Fruit fly (Drosophila melanogaster) whole organism, embryonic: Measurements from ENCODE around the gene CAH6.

ENCODE experiments used
- CG2712 ChIP-seq: fragments of 200-800 bp; optimal IDR thresholded peaks from 3 replicates; lab custom pipeline; 2019; ENCODE audit warnings: missing biosample characterization, mild to moderate bottlenecking, missing genetic modification characterization, moderate library complexity
- CG4854 ChIP-seq: fragments of 200-800 bp; sonication (Bioruptor generic); optimal IDR thresholded peaks from 2 replicates; lab custom pipeline; 2016; ENCODE audit warnings: missing biosample characterization, missing genetic modification characterization, inconsistent platforms
- NC2α ChIP-seq: fragments of 200-800 bp; sonication (Bioruptor generic); optimal IDR thresholded peaks from 2 replicates; lab custom pipeline; 2016; ENCODE audit warnings: missing biosample characterization, missing genetic modification characterization
- ara ChIP-seq: fragments of 200-800 bp; sonication (Bioruptor generic); IDR thresholded peaks from 2 replicates; pipeline ENCODE4 v1.3.6; 2022; ENCODE audit warnings: missing biosample characterization, missing genetic modification characterization
- ci ChIP-seq: fragments of 200-800 bp; sonication (Bioruptor generic); IDR thresholded peaks from 3 replicates; pipeline ENCODE4 v1.3.6; 2022; ENCODE audit warnings: missing biosample characterization, missing genetic modification characterization
- seq ChIP-seq: fragments of 200-800 bp; sonication (Bioruptor generic); IDR thresholded peaks from 2 replicates; pipeline ENCODE4 v1.3.6; 2022; ENCODE audit warnings: missing biosample characterization, missing genetic modification characterization
- usp ChIP-seq: fragments of >200 bp; optimal IDR thresholded peaks from 2 replicates; lab custom pipeline; 2017; ENCODE audit warnings: missing biosample characterization, missing genetic modification characterization

- no peak for TF ChIP-seq ara (GFP tag; lab: Robert Waterston, UW)
- no peak for TF ChIP-seq CG2712 (tag; lab: Kevin White, UChicago)
- TF ChIP-seq seq (GFP tag; lab: Robert Waterston, UW), result no peak
- no peak for TF ChIP-seq NC2α (GFP tag; lab: Kevin White, UChicago)
- TF ChIP-seq ci (GFP tag; lab: Robert Waterston, UW), result no peak
- TF ChIP-seq usp (GFP tag; lab: Kevin White, UChicago), result no peak
- no peak for TF ChIP-seq CG4854 (GFP tag; lab: Kevin White, UChicago)
Observed at dm6 chr3R:31241109-31241508, 16.3 kb upstream of the CAH6 start.
